Worm (Caenorhabditis elegans) whole organism, early embryonic: ENCODE measurements around the gene copb-1.

Experiments
- B0310.2 ChIP-seq: sonication (generic microtip); optimal IDR thresholded peaks from 2 replicates; lab custom pipeline; 2016; ENCODE audit warnings: mild to moderate bottlenecking, missing genetic modification characterization, missing compliant biosample characterization
- F13C5.2 ChIP-seq: sonication (generic microtip); optimal IDR thresholded peaks from 2 replicates; lab custom pipeline; 2017; ENCODE audit warnings: mild to moderate bottlenecking, missing genetic modification characterization, inconsistent platforms, missing compliant biosample characterization
- aly-1 ChIP-seq: sonication (generic microtip); optimal IDR thresholded peaks from 2 replicates; lab custom pipeline; 2016; ENCODE audit warnings: missing genetic modification characterization, missing compliant biosample characterization
- ama-1 ChIP-seq: fragments of 150-350 bp; optimal IDR thresholded peaks from 2 replicates; lab custom pipeline; 2014
- ceh-13 ChIP-seq: fragments of 200-800 bp; sonication (Bioruptor generic); optimal IDR thresholded peaks from 2 replicates; lab custom pipeline; 2018; ENCODE audit warnings: mild to moderate bottlenecking, missing genetic modification characterization, missing compliant biosample characterization
- ceh-36 ChIP-seq: sonication (generic microtip); optimal IDR thresholded peaks from 2 replicates; lab custom pipeline; 2016; ENCODE audit warnings: missing genetic modification characterization, inconsistent platforms, missing compliant biosample characterization
- ets-7 ChIP-seq: sonication (generic microtip); optimal IDR thresholded peaks from 2 replicates; lab custom pipeline; 2016; ENCODE audit warnings: missing genotype, missing genetic modification characterization, missing compliant biosample characterization
- flt-1 ChIP-seq: fragments of 200-800 bp; sonication (Bioruptor generic); IDR thresholded peaks from 2 replicates; pipeline ENCODE4 v1.3.6; 2022; ENCODE audit warnings: missing genetic modification characterization, missing compliant biosample characterization
- hmbx-1 ChIP-seq: sonication (generic microtip); optimal IDR thresholded peaks from 2 replicates; lab custom pipeline; 2016; ENCODE audit warnings: mild to moderate bottlenecking, missing genetic modification characterization, missing compliant biosample characterization
- hmg-4 ChIP-seq: fragments of 200-800 bp; sonication (Bioruptor generic); optimal IDR thresholded peaks from 2 replicates; lab custom pipeline; 2018; ENCODE audit warnings: mild to moderate bottlenecking, missing genetic modification characterization, missing compliant biosample characterization
- hnd-1 ChIP-seq: sonication (generic microtip); optimal IDR thresholded peaks from 2 replicates; lab custom pipeline; 2016; ENCODE audit warnings: missing genetic modification characterization, missing compliant biosample characterization
- pes-1 ChIP-seq: fragments of 200-800 bp; sonication (Bioruptor generic); IDR thresholded peaks from 2 replicates; pipeline ENCODE4 v1.3.6; 2022; ENCODE audit warnings: missing genetic modification reagents, missing genetic modification characterization, missing compliant biosample characterization
- scrt-1 ChIP-seq: fragments of 200-800 bp; sonication (Bioruptor generic); IDR thresholded peaks from 2 replicates; pipeline ENCODE4 v1.3.6; 2022; ENCODE audit warnings: missing genetic modification characterization, missing compliant biosample characterization
- sea-1 ChIP-seq: fragments of 200-800 bp; sonication (Bioruptor generic); conservative IDR thresholded peaks from 2 replicates; pipeline ENCODE4 v1.3.6; 2022; ENCODE audit warnings: missing genetic modification characterization, missing compliant biosample characterization
- tbx-11 ChIP-seq: fragments of 200-800 bp; sonication (Bioruptor generic); IDR thresholded peaks from 2 replicates; pipeline ENCODE4 v1.3.6; 2022; ENCODE audit warnings: missing genetic modification characterization, missing compliant biosample characterization
- tbx-37 ChIP-seq: fragments of 200-800 bp; sonication (Bioruptor generic); conservative IDR thresholded peaks from 2 replicates; pipeline ENCODE4 v1.3.6; 2022; ENCODE audit warnings: missing genetic modification reagents, missing genetic modification characterization, missing compliant biosample characterization
- tra-4 ChIP-seq: sonication (generic microtip); optimal IDR thresholded peaks from 2 replicates; lab custom pipeline; 2017; ENCODE audit warnings: missing genetic modification characterization, missing compliant biosample characterization

copb-1 gene

ce11 chrII:3054221-3054620, 24.4 kb upstream of the copb-1 start, which contains the start of gene lido-13:
TSS of gene lido-13 (minus strand) at chrII:3054321.
- no peak for TF ChIP-seq hmbx-1 (tag; lab: Kevin White, UChicago)
- TF ChIP-seq ceh-13: no peak
- no peak for TF ChIP-seq aly-1 (tag; lab: Kevin White, UChicago)
- TF ChIP-seq tbx-11: no peak
- no peak for TF ChIP-seq ets-7 (tag; lab: Kevin White, UChicago)
- TF ChIP-seq ceh-36 (tag; lab: Kevin White, UChicago): no peak
- TF ChIP-seq flt-1: no peak
- no peak for TF ChIP-seq F13C5.2
- no peak for TF ChIP-seq hnd-1
- no peak for TF ChIP-seq scrt-1 (GFP tag; lab: Robert Waterston, UW)
- no peak for TF ChIP-seq tra-4 (tag; lab: Kevin White, UChicago)
- no peak for TF ChIP-seq tbx-37 (GFP tag; lab: Robert Waterston, UW)
- TF ChIP-seq hmg-4: no peak
- no peak for TF ChIP-seq pes-1 (GFP tag; lab: Robert Waterston, UW)
- no peak for TF ChIP-seq ama-1 (lab: Kevin White, UChicago)
- TF ChIP-seq B0310.2 (tag; lab: Kevin White, UChicago): no peak

DNA sequence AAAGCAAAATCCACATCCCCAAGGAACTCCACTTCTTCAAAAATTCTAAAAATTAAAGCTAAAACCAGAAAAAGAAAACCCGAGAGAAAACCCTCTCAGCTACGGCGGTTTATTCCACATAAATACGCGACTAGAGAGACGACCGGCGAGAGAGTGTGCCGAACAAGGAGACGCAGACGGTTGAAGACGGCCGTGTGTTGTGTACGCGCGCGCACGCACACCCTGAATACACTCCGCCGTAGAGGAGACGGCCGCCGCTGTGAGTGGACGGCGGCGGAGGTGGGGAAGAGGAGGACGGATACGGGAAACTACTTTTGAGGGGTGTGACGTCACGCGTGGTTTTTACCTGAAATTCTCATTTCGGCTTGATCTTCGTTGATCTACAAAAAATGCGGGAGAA, 24.0 kb upstream of the copb-1 start:
- TF ChIP-seq aly-1 (tag; lab: Kevin White, UChicago) (peak; percentile 36), pes-1 (GFP tag; lab: Robert Waterston, UW) (no peak), hnd-1 (no peak), F13C5.2 (no peak)

- no peak for TF ChIP-seq tra-4 (tag; lab: Kevin White, UChicago)
- TF ChIP-seq ets-7 (tag; lab: Kevin White, UChicago): no peak
- TF ChIP-seq tbx-37 (GFP tag; lab: Robert Waterston, UW): no peak
- no peak for TF ChIP-seq hmbx-1 (tag; lab: Kevin White, UChicago)
- no peak for TF ChIP-seq sea-1
- TF ChIP-seq ceh-13: no peak
- TF ChIP-seq flt-1: no peak
- TF ChIP-seq F13C5.2: peak; percentile 49
- TF ChIP-seq scrt-1 (GFP tag; lab: Robert Waterston, UW): no peak
- TF ChIP-seq hmg-4: peak; percentile 44
- TF ChIP-seq pes-1 (GFP tag; lab: Robert Waterston, UW): no peak
- no peak for TF ChIP-seq ama-1 (lab: Kevin White, UChicago)
- TF ChIP-seq hnd-1: no peak
- no peak for TF ChIP-seq tbx-11
- TF ChIP-seq ceh-36 (tag; lab: Kevin White, UChicago): peak; percentile 9
- peak; percentile 9 for TF ChIP-seq aly-1 (tag; lab: Kevin White, UChicago)
- TF ChIP-seq B0310.2 (tag; lab: Kevin White, UChicago): no peak
Observed at ce11 chrII:3055531-3055930, 23.1 kb upstream of the copb-1 start.

- TF ChIP-seq hmg-4 (no peak), ceh-13 (no peak), ceh-36 (tag; lab: Kevin White, UChicago) (no peak), flt-1 (no peak), scrt-1 (GFP tag; lab: Robert Waterston, UW) (no peak), tra-4 (tag; lab: Kevin White, UChicago) (no peak), tbx-11 (no peak), B0310.2 (tag; lab: Kevin White, UChicago) (no peak), tbx-37 (GFP tag; lab: Robert Waterston, UW) (no peak), pes-1 (GFP tag; lab: Robert Waterston, UW) (no peak), F13C5.2 (no peak), sea-1 (no peak), ama-1 (lab: Kevin White, UChicago) (no peak), ets-7 (tag; lab: Kevin White, UChicago) (no peak), hnd-1 (no peak), aly-1 (tag; lab: Kevin White, UChicago) (no peak), hmbx-1 (tag; lab: Kevin White, UChicago) (no peak)
Observed at ce11 chrII:3056266-3056872, 22.2 kb upstream of the copb-1 start, which contains the start of gene lin-8. TSS of gene lin-8 (plus strand) at chrII:3056822.

DNA sequence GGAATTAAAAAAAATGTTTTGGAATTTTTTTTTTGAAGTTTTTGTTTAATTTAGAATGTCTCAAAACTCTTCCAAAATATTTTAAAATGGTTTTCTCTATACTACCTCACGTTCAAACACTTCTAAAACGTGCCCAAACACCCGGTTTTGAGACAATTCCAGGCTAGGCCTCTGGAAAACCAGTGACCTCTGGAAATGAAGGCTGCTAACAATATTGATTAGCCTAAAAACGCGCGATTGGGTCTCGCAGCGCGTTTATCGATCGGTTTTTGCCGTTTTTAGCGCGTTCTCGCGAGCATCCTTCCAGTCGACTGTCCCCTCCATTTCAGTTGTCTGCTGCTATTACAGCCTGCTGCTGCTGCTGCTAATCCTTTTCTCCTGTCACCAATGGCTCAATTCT, 17.8 kb upstream of the copb-1 start, which contains the start of gene Y25C1A.6:
Y25C1A.6 (plus strand) TSS at position 301 of the 400 bp plus-strand sequence.
- no peak for TF ChIP-seq hmbx-1 (tag; lab: Kevin White, UChicago)
- no peak for TF ChIP-seq ceh-36 (tag; lab: Kevin White, UChicago)
- TF ChIP-seq ets-7 (tag; lab: Kevin White, UChicago): no peak
- no peak for TF ChIP-seq pes-1 (GFP tag; lab: Robert Waterston, UW)
- no peak for TF ChIP-seq aly-1 (tag; lab: Kevin White, UChicago)
- TF ChIP-seq tbx-11: no peak
- TF ChIP-seq hnd-1: no peak
- no peak for TF ChIP-seq ama-1 (lab: Kevin White, UChicago)
- no peak for TF ChIP-seq tbx-37 (GFP tag; lab: Robert Waterston, UW)
- no peak for TF ChIP-seq scrt-1 (GFP tag; lab: Robert Waterston, UW)
- TF ChIP-seq ceh-13: no peak
- no peak for TF ChIP-seq sea-1
- no peak for TF ChIP-seq tra-4 (tag; lab: Kevin White, UChicago)
- TF ChIP-seq F13C5.2: no peak
- TF ChIP-seq hmg-4: no peak
- TF ChIP-seq B0310.2 (tag; lab: Kevin White, UChicago): no peak
- no peak for TF ChIP-seq flt-1

- TF ChIP-seq tbx-11 (no peak), tbx-37 (GFP tag; lab: Robert Waterston, UW) (no peak), B0310.2 (tag; lab: Kevin White, UChicago) (no peak), ets-7 (tag; lab: Kevin White, UChicago) (no peak), F13C5.2 (no peak), hnd-1 (no peak), ceh-36 (tag; lab: Kevin White, UChicago) (no peak), hmg-4 (no peak), flt-1 (no peak), ama-1 (lab: Kevin White, UChicago) (no peak), pes-1 (GFP tag; lab: Robert Waterston, UW) (no peak), scrt-1 (GFP tag; lab: Robert Waterston, UW) (no peak), ceh-13 (no peak), hmbx-1 (tag; lab: Kevin White, UChicago) (no peak), tra-4 (tag; lab: Kevin White, UChicago) (no peak), sea-1 (no peak), aly-1 (tag; lab: Kevin White, UChicago) (no peak)
Observed at ce11 chrII:3061605-3062004, 17.0 kb upstream of the copb-1 start.

DNA sequence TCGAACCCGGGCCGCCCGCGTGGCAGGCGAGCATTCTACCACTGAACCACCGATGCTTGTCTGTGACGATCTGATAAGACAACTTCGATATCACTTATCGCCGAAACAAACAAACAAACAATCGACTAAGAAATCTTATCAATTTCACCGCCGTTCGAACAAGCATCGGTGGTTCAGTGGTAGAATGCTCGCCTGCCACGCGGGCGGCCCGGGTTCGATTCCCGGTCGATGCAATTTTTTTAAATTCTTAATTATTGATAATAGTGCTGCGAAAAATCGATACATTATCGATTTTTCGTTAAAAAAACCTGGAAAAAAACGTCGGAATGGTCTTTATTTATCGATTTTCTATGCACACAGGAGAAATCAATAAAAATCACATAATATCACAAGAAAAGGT, 16.4 kb upstream of the copb-1 start:
- TF ChIP-seq scrt-1 (GFP tag; lab: Robert Waterston, UW) (0 out of 2 replicates have a peak, but pooled peaks have one; percentile 9), hnd-1 (no peak), hmg-4 (no peak), hmbx-1 (tag; lab: Kevin White, UChicago) (no peak), pes-1 (GFP tag; lab: Robert Waterston, UW) (0 out of 2 replicates have a peak, but pooled peaks have one; percentile 26)
